Fruit fly (Drosophila melanogaster) whole organism, pupa: ENCODE measurements around the gene CG12984.

Experiments used
- CG10348 ChIP-seq: fragments of 200-800 bp; sonication (Bioruptor generic); IDR thresholded peaks from 2 replicates; pipeline ENCODE4 v1.3.6; 2022; ENCODE audit warnings: missing biosample characterization, missing genetic modification characterization
- CG12605 ChIP-seq: fragments of 200-800 bp; sonication (Bioruptor generic); IDR thresholded peaks from 2 replicates; pipeline ENCODE4 v1.3.6; 2022; ENCODE audit warnings: missing biosample characterization, missing genetic modification characterization
- CG13204 ChIP-seq: fragments of 200-800 bp; sonication (Bioruptor generic); optimal IDR thresholded peaks from 2 replicates; lab custom pipeline; 2018; ENCODE audit warnings: missing biosample characterization, mild to moderate bottlenecking, missing genetic modification characterization, moderate library complexity
- CG14655 ChIP-seq: fragments of 200-800 bp; sonication (Bioruptor generic); optimal IDR thresholded peaks from 3 replicates; lab custom pipeline; 2017; ENCODE audit warnings: mild to moderate bottlenecking, missing biosample characterization, missing genetic modification reagents, missing genetic modification characterization
- CG15710 ChIP-seq: fragments of 200-800 bp; sonication (Bioruptor generic); optimal IDR thresholded peaks from 2 replicates; lab custom pipeline; 2018; ENCODE audit warnings: missing biosample characterization, mild to moderate bottlenecking, missing genetic modification characterization, moderate library complexity
- CG17806 ChIP-seq: fragments of 200-800 bp; sonication (Bioruptor generic); optimal IDR thresholded peaks from 2 replicates; lab custom pipeline; 2018; ENCODE audit warnings: missing biosample characterization, mild to moderate bottlenecking, missing genetic modification characterization, moderate library complexity
- CG32121 ChIP-seq: fragments of 200-800 bp; sonication (Bioruptor generic); IDR thresholded peaks from 2 replicates; pipeline ENCODE4 v1.3.6; 2022; ENCODE audit warnings: missing biosample characterization, missing genetic modification characterization
- CG34367 ChIP-seq: fragments of 200-800 bp; sonication (Bioruptor generic); optimal IDR thresholded peaks from 2 replicates; lab custom pipeline; 2018; ENCODE audit warnings: missing biosample characterization, mild to moderate bottlenecking, missing genetic modification characterization
- CG4496 ChIP-seq: fragments of 200-800 bp; sonication (Bioruptor generic); IDR thresholded peaks from 3 replicates; pipeline ENCODE4 v1.3.6; 2022; ENCODE audit warnings: missing biosample characterization, missing genetic modification characterization
- CG8159 ChIP-seq: fragments of 200-800 bp; sonication (Bioruptor generic); optimal IDR thresholded peaks from 3 replicates; lab custom pipeline; 2018; ENCODE audit warnings: missing biosample characterization, mild to moderate bottlenecking, missing genetic modification characterization, moderate library complexity
- CG8301 ChIP-seq: fragments of 200-800 bp; sonication (Bioruptor generic); optimal IDR thresholded peaks from 2 replicates; lab custom pipeline; 2018; ENCODE audit warnings: missing biosample characterization, mild to moderate bottlenecking, missing genetic modification characterization
- CG9948 ChIP-seq: fragments of 200-800 bp; sonication (Bioruptor generic); optimal IDR thresholded peaks from 2 replicates; lab custom pipeline; 2018; ENCODE audit warnings: missing biosample characterization, mild to moderate bottlenecking, missing genetic modification characterization, moderate library complexity
- D1 ChIP-seq: fragments of 200-800 bp; sonication (Bioruptor generic); optimal IDR thresholded peaks from 2 replicates; lab custom pipeline; 2018; ENCODE audit warnings: missing biosample characterization, mild to moderate bottlenecking, missing genetic modification characterization, moderate library complexity
- EcR ChIP-seq: fragments of 200-800 bp; sonication (Bioruptor generic); optimal IDR thresholded peaks from 3 replicates; lab custom pipeline; 2019; ENCODE audit warnings: missing biosample characterization, missing genetic modification characterization, mild to moderate bottlenecking, moderate library complexity, missing genetic modification reagents
- Ets98B ChIP-seq: fragments of 200-800 bp; sonication (Bioruptor generic); IDR thresholded peaks from 2 replicates; pipeline ENCODE4 v1.3.6; 2022; ENCODE audit warnings: missing biosample characterization, missing genetic modification characterization
- Pif1A ChIP-seq: fragments of 200-800 bp; sonication (Bioruptor generic); optimal IDR thresholded peaks from 3 replicates; lab custom pipeline; 2016; ENCODE audit warnings: missing biosample characterization, missing genetic modification characterization
- Pif1B ChIP-seq: fragments of 200-800 bp; sonication (Bioruptor generic); optimal IDR thresholded peaks from 3 replicates; lab custom pipeline; 2016; ENCODE audit warnings: missing biosample characterization, missing genetic modification characterization
- Snoo ChIP-seq: fragments of 200-800 bp; sonication (Bioruptor generic); optimal IDR thresholded peaks from 3 replicates; lab custom pipeline; 2017; ENCODE audit warnings: missing biosample characterization, mild to moderate bottlenecking, missing genetic modification characterization, inconsistent platforms
- fd96Ca ChIP-seq: fragments of 200-800 bp; sonication (Bioruptor generic); IDR thresholded peaks from 3 replicates; pipeline ENCODE4 v1.3.6; 2022; ENCODE audit warnings: missing biosample characterization, missing genetic modification characterization
- gl ChIP-seq: fragments of 200-800 bp; sonication (Bioruptor generic); optimal IDR thresholded peaks from 2 replicates; lab custom pipeline; 2018; ENCODE audit warnings: missing biosample characterization, mild to moderate bottlenecking, missing genetic modification characterization
- rn ChIP-seq: fragments of 200-800 bp; sonication (Bioruptor generic); IDR thresholded peaks from 2 replicates; pipeline ENCODE4 v1.3.6; 2022; ENCODE audit warnings: missing biosample characterization, missing genetic modification characterization

CG12984 gene

DNA sequence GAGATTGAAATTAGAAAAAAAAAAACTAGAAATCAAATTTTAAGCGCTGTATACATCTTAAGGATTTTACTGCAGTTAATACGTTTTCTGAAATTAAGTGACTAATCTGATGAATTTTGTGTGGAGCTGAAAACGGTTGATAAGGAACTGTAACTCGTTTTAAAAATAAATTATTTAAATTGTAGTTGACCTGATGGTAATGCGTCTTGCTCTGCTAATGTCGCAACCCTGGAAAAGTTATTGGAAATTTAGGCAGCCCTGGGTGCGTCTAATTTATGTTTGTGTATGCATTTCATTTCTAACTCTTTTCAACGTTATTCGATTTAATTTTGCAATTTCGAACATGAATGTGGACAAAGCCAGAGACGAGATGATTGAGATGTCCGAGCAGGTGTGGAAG, at the start of gene CG12984:
Gene CG12984, plus strand, starts transcription at position 301 of the 400 bp plus-strand sequence.
- no peak for TF ChIP-seq CG15710 (tag; lab: Kevin White, UChicago)
- TF ChIP-seq Ets98B (GFP tag; lab: Robert Waterston, UW): no peak
- TF ChIP-seq CG4496 (GFP tag; lab: Robert Waterston, UW): no peak
- no peak for TF ChIP-seq CG8301
- no peak for TF ChIP-seq CG34367 (tag; lab: Kevin White, UChicago)
- TF ChIP-seq CG8159: no peak
- TF ChIP-seq D1: no peak
- no peak for TF ChIP-seq CG12605 (GFP tag; lab: Robert Waterston, UW)
- TF ChIP-seq gl (tag; lab: Kevin White, UChicago): no peak
- no peak for TF ChIP-seq CG13204
- TF ChIP-seq EcR (GFP tag; lab: Kevin White, UChicago): no peak
- no peak for TF ChIP-seq CG14655 (GFP tag; lab: Kevin White, UChicago)
- no peak for TF ChIP-seq CG9948 (tag; lab: Kevin White, UChicago)
- TF ChIP-seq, all 21 proteins: peak for 0

DNA sequence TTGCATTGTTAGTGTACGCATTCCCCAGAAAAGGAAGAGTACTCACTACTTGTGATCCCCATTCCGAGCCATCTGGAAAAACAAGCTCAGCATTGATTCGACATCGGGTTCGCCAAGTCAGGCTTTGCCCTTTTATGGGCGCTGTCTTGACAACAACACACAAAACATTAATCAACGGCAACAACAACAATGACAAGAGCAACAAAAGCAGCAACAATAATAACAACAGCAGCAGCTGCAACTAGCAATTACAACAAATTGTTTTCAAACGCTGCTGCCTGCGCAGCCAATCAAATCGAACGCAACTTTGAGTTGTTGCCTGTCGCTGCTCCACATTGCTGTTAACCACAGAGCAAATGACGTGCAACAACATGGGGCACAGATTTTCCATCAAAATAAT, 49.4 kb upstream of the CG12984 start:
- TF ChIP-seq gl (tag; lab: Kevin White, UChicago): no peak
- TF ChIP-seq fd96Ca: no peak
- TF ChIP-seq CG32121 (GFP tag; lab: Robert Waterston, UW): no peak
- no peak for TF ChIP-seq Snoo (tag; lab: Kevin White, UChicago)
- TF ChIP-seq D1: no peak
- TF ChIP-seq CG15710 (tag; lab: Kevin White, UChicago): no peak
- no peak for TF ChIP-seq CG13204
- no peak for TF ChIP-seq rn
- TF ChIP-seq CG12605 (GFP tag; lab: Robert Waterston, UW): no peak
- TF ChIP-seq CG9948 (tag; lab: Kevin White, UChicago): no peak
- TF ChIP-seq CG4496 (GFP tag; lab: Robert Waterston, UW): no peak
- no peak for TF ChIP-seq Pif1A (GFP tag; lab: Kevin White, UChicago)
- TF ChIP-seq Pif1B: no peak
- TF ChIP-seq CG8159: no peak

DNA sequence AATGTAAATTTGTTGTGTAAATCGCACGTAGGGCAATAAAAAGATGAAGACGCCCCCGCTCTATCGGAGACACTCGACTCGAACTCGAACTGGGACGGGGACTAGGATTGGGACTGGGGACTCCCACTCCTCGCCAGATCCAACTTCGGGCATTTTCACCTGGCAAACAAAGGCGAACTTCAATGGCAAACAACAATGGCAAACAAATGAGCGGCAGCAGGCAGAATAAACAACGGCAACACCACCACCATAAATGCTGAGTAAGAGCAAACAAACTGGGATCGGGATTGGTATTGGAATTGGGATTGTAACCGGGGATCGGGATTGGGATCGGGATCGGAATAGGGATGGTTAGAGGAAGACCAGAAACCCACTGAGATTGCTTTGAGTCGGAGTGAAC, 47.3 kb upstream of the CG12984 start:
- TF ChIP-seq EcR (GFP tag; lab: Kevin White, UChicago) (peak; percentile 8), CG4496 (GFP tag; lab: Robert Waterston, UW) (0 out of 3 replicates have a peak, but pooled peaks have one; percentile 25), CG10348 (GFP tag; lab: Robert Waterston, UW) (no peak), CG12605 (GFP tag; lab: Robert Waterston, UW) (no peak), CG8159 (peak; percentile 0), CG14655 (GFP tag; lab: Kevin White, UChicago) (no peak), gl (tag; lab: Kevin White, UChicago) (peak; percentile 21), CG32121 (GFP tag; lab: Robert Waterston, UW) (no peak), Pif1B (no peak), Ets98B (GFP tag; lab: Robert Waterston, UW) (no peak), D1 (no peak), rn (no peak), CG13204 (no peak), CG34367 (tag; lab: Kevin White, UChicago) (no peak), CG9948 (tag; lab: Kevin White, UChicago) (no peak)

DNA sequence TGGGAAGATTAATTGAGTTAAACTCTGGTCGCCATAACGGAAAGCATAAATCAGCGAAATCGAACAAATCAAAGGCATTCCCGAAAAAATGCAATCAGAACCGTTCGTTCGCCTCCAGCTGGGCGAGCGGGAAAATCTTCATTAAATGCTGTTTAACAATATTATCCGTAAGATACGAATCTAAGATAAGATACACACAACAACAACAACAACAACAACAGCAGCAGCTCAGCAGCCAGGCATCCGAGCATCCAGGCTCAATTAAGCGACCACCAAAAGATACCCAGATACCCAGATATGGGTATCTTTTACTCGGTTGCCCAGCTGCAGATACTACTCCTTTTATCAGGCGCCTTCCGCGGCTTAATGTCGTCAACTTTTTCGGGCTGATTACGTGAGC, 45.4 kb upstream of the CG12984 start:
- TF ChIP-seq CG8301 (no peak), CG10348 (GFP tag; lab: Robert Waterston, UW) (no peak), CG8159 (no peak), Pif1A (GFP tag; lab: Kevin White, UChicago) (no peak), Pif1B (no peak), CG14655 (GFP tag; lab: Kevin White, UChicago) (no peak), CG4496 (GFP tag; lab: Robert Waterston, UW) (no peak), rn (no peak), Ets98B (GFP tag; lab: Robert Waterston, UW) (no peak)
- TF ChIP-seq, all 21 proteins: peak for 0

DNA sequence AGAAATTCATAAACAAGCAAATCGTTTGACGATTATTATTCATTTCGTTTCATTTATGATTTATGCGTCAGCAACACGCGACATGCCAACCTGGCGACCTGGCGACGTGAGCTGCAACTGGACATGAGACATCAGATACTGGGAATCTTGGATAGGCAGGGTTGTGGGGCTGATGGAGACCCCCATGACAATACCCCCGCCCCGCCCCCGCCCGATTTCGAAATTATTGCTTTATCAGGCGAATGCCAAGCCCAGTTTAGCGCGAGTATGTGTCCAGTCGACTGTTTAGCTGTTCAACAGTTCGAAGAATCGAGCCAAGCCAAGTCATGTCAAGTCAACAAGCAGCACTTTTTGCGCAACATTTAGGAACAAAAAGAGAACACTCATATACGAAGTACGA, 44.5 kb upstream of the CG12984 start:
- TF ChIP-seq CG8301 (no peak), D1 (no peak), CG10348 (GFP tag; lab: Robert Waterston, UW) (no peak), CG32121 (GFP tag; lab: Robert Waterston, UW) (no peak), CG17806 (no peak), Ets98B (GFP tag; lab: Robert Waterston, UW) (no peak), CG13204 (no peak), Pif1A (GFP tag; lab: Kevin White, UChicago) (no peak), Pif1B (no peak), CG14655 (GFP tag; lab: Kevin White, UChicago) (no peak), rn (no peak), CG8159 (no peak), CG12605 (GFP tag; lab: Robert Waterston, UW) (no peak), Snoo (tag; lab: Kevin White, UChicago) (no peak), CG9948 (tag; lab: Kevin White, UChicago) (no peak)

DNA sequence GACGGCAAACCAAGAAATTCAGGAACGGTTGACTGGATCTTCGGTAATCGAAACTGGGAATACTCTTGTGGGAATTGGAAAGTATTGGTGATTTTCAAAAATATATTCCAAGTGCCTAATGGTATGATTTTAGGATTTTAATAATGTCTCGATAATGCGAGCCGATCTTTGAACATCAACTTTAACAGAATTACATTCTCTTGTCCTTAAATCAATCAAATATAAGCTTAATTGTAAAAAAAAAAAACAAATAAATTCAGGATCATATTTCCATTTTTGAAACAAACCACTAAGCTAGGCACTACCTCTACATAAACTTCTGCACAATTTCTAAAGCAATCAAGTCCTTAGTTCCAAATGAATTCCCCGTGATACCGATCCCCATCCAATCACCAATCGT, 43.1 kb upstream of the CG12984 start:
- TF ChIP-seq CG8301: no peak
- no peak for TF ChIP-seq CG10348 (GFP tag; lab: Robert Waterston, UW)
- no peak for TF ChIP-seq CG17806
- no peak for TF ChIP-seq CG13204
- TF ChIP-seq Pif1A (GFP tag; lab: Kevin White, UChicago): no peak
- TF ChIP-seq fd96Ca: no peak
- TF ChIP-seq CG34367 (tag; lab: Kevin White, UChicago): no peak
- TF ChIP-seq rn: no peak
- no peak for TF ChIP-seq CG9948 (tag; lab: Kevin White, UChicago)
- TF ChIP-seq Ets98B (GFP tag; lab: Robert Waterston, UW): no peak
- no peak for TF ChIP-seq CG8159
- no peak for TF ChIP-seq CG14655 (GFP tag; lab: Kevin White, UChicago)
- TF ChIP-seq EcR (GFP tag; lab: Kevin White, UChicago): no peak
- TF ChIP-seq CG4496 (GFP tag; lab: Robert Waterston, UW): no peak
- no peak for TF ChIP-seq Snoo (tag; lab: Kevin White, UChicago)
